Fruit fly (Drosophila melanogaster): ENCODE results near the gene CG8119.

CG8119 gene

dm6 chrX:15688757-15689156, 26.4 kb downstream of the CG8119 start, which contains the start of gene CG15599:
Gene CG15599, minus strand, starts transcription at chrX:15688857.
- TF ChIP-seq EcR (GFP tag; optimal IDR thresholded peaks at IDR 0.05) (no peak), Snoo (tag; optimal IDR thresholded peaks at IDR 0.05) (no peak), CG10348 (GFP tag; IDR thresholded peaks at IDR 0.05) (no peak), CG17806 (tag; optimal IDR thresholded peaks at IDR 0.05) (no peak), fd96Ca (GFP tag; IDR thresholded peaks at IDR 0.05) (no peak), CG9948 (tag; optimal IDR thresholded peaks at IDR 0.05) (no peak), Ets98B (GFP tag; IDR thresholded peaks at IDR 0.05) (no peak), CG4496 (GFP tag; IDR thresholded peaks at IDR 0.05) (no peak), CG12605 (GFP tag; IDR thresholded peaks at IDR 0.05) (no peak), Pif1B (GFP tag; optimal IDR thresholded peaks at IDR 0.05) (no peak), Pif1A (GFP tag; optimal IDR thresholded peaks at IDR 0.05) (no peak), CG8159 (tag; optimal IDR thresholded peaks at IDR 0.05) (no peak), CG32121 (GFP tag; IDR thresholded peaks at IDR 0.05) (no peak), D1 (tag; optimal IDR thresholded peaks at IDR 0.05) (no peak)

- TF ChIP-seq CG8159 (tag; optimal IDR thresholded peaks at IDR 0.05) (no peak), D1 (tag; optimal IDR thresholded peaks at IDR 0.05) (peak; percentile 41), CG4496 (GFP tag; IDR thresholded peaks at IDR 0.05) (peak; percentile 29; the same call in 2 of the 3 replicates)
These were observed 34.6 kb downstream of the CG8119 start, which contains the start of gene CG8128 for dm6 chrX:15696854-15697540. Gene CG8128, plus strand, starts transcription at chrX:15697494.

- TF ChIP-seq CG13204 (GFP tag; optimal IDR thresholded peaks at IDR 0.05) (no peak), CG14655 (GFP tag; optimal IDR thresholded peaks at IDR 0.05) (peak; percentile 92), CG12605 (GFP tag; IDR thresholded peaks at IDR 0.05) (peak; percentile 64), CG15710 (tag; optimal IDR thresholded peaks at IDR 0.05) (peak; percentile 82), Ets98B (GFP tag; IDR thresholded peaks at IDR 0.05) (peak; percentile 92), Pif1A (GFP tag; optimal IDR thresholded peaks at IDR 0.05) (no peak), CG32121 (GFP tag; IDR thresholded peaks at IDR 0.05) (peak; percentile 95), Snoo (tag; optimal IDR thresholded peaks at IDR 0.05) (peak; percentile 84), CG8301 (tag; optimal IDR thresholded peaks at IDR 0.05) (peak; percentile 89), D1 (tag; optimal IDR thresholded peaks at IDR 0.05) (peak; percentile 67), rn (GFP tag; IDR thresholded peaks at IDR 0.05) (peak; percentile 76), Pif1B (GFP tag; optimal IDR thresholded peaks at IDR 0.05) (peak; percentile 83), gl (tag; optimal IDR thresholded peaks at IDR 0.05) (peak; percentile 76), CG8159 (tag; optimal IDR thresholded peaks at IDR 0.05) (peak; percentile 88), CG34367 (tag; optimal IDR thresholded peaks at IDR 0.05) (peak; percentile 75), CG17806 (tag; optimal IDR thresholded peaks at IDR 0.05) (peak; percentile 86), CG4496 (GFP tag; IDR thresholded peaks at IDR 0.05) (peak; percentile 94), EcR (GFP tag; optimal IDR thresholded peaks at IDR 0.05) (peak; percentile 2), CG9948 (tag; optimal IDR thresholded peaks at IDR 0.05) (peak; percentile 84), CG10348 (GFP tag; IDR thresholded peaks at IDR 0.05) (peak; percentile 67), fd96Ca (GFP tag; IDR thresholded peaks at IDR 0.05) (peak; percentile 90)
These were observed 35.3 kb downstream of the CG8119 start for dm6 chrX:15697581-15698208.

dm6 chrX:15701047-15701446, 38.7 kb downstream of the CG8119 start, which contains the start of gene CG9240:
Gene CG9240, minus strand, starts transcription at chrX:15701259.
- no peak for TF ChIP-seq EcR (GFP tag; optimal IDR thresholded peaks at IDR 0.05)
- TF ChIP-seq CG12605 (GFP tag; IDR thresholded peaks at IDR 0.05), result no peak
- no peak for TF ChIP-seq CG15710 (tag; optimal IDR thresholded peaks at IDR 0.05)
- TF ChIP-seq fd96Ca (GFP tag; IDR thresholded peaks at IDR 0.05), result no peak
- no peak for TF ChIP-seq CG10348 (GFP tag; IDR thresholded peaks at IDR 0.05)
- TF ChIP-seq CG14655 (GFP tag; optimal IDR thresholded peaks at IDR 0.05), result no peak
- TF ChIP-seq D1 (tag; optimal IDR thresholded peaks at IDR 0.05), result no peak
- no peak for TF ChIP-seq CG17806 (tag; optimal IDR thresholded peaks at IDR 0.05)
- TF ChIP-seq Snoo (tag; optimal IDR thresholded peaks at IDR 0.05), result no peak
- no peak for TF ChIP-seq CG34367 (tag; optimal IDR thresholded peaks at IDR 0.05)
- TF ChIP-seq CG32121 (GFP tag; IDR thresholded peaks at IDR 0.05), result no peak
- TF ChIP-seq CG13204 (GFP tag; optimal IDR thresholded peaks at IDR 0.05), result no peak
- no peak for TF ChIP-seq CG8159 (tag; optimal IDR thresholded peaks at IDR 0.05)
- TF ChIP-seq CG8301 (tag; optimal IDR thresholded peaks at IDR 0.05), result no peak
- no peak for TF ChIP-seq CG9948 (tag; optimal IDR thresholded peaks at IDR 0.05)
- no peak for TF ChIP-seq gl (tag; optimal IDR thresholded peaks at IDR 0.05)
- TF ChIP-seq Ets98B (GFP tag; IDR thresholded peaks at IDR 0.05), result no peak
- no peak for TF ChIP-seq Pif1B (GFP tag; optimal IDR thresholded peaks at IDR 0.05)
- TF ChIP-seq CG4496 (GFP tag; IDR thresholded peaks at IDR 0.05), result no peak
- TF ChIP-seq rn (GFP tag; IDR thresholded peaks at IDR 0.05), result no peak

- TF ChIP-seq CG9948 (tag; optimal IDR thresholded peaks at IDR 0.05) (peak; percentile 68), Ets98B (GFP tag; IDR thresholded peaks at IDR 0.05) (peak; percentile 34; the same call in 1 of the 2 replicates), CG14655 (GFP tag; optimal IDR thresholded peaks at IDR 0.05) (no peak), CG4496 (GFP tag; IDR thresholded peaks at IDR 0.05) (peak; percentile 68; the same call in 2 of the 3 replicates), fd96Ca (GFP tag; IDR thresholded peaks at IDR 0.05) (peak; percentile 66; the same call in 2 of the 3 replicates), CG13204 (GFP tag; optimal IDR thresholded peaks at IDR 0.05) (no peak), Snoo (tag; optimal IDR thresholded peaks at IDR 0.05) (peak; percentile 59), CG34367 (tag; optimal IDR thresholded peaks at IDR 0.05) (peak; percentile 61), CG15710 (tag; optimal IDR thresholded peaks at IDR 0.05) (peak; percentile 72), EcR (GFP tag; optimal IDR thresholded peaks at IDR 0.05) (peak; percentile 38), CG17806 (tag; optimal IDR thresholded peaks at IDR 0.05) (peak; percentile 56), gl (tag; optimal IDR thresholded peaks at IDR 0.05) (no peak), CG10348 (GFP tag; IDR thresholded peaks at IDR 0.05) (peak; percentile 29; the same call in 1 of the 2 replicates), CG8301 (tag; optimal IDR thresholded peaks at IDR 0.05) (peak; percentile 50), CG32121 (GFP tag; IDR thresholded peaks at IDR 0.05) (peak; percentile 57), rn (GFP tag; IDR thresholded peaks at IDR 0.05) (no peak), CG8159 (tag; optimal IDR thresholded peaks at IDR 0.05) (peak; percentile 69)
These were observed 41.4 kb downstream of the CG8119 start, which contains the start of the genes Pis and Hap40 for dm6 chrX:15703720-15704206. Gene Pis, minus strand, starts transcription at chrX:15703770. Gene Hap40, plus strand, starts transcription at chrX:15704125.

All from whole organism, pupa.